Worm (Caenorhabditis elegans): Measurements from ENCODE around the gene adh-1.

ce11 chrV:11889115-11889935 is 1.3 kb downstream of the adh-1 start:
- no peak for TF ChIP-seq ztf-23 (GFP tag; IDR thresholded peaks at IDR 0.05)
- no peak for TF ChIP-seq med-1 (GFP tag; optimal IDR thresholded peaks at IDR 0.05; ENCODE audit: insufficient read depth)
- no peak for TF ChIP-seq T22C8.4 (GFP tag; IDR thresholded peaks at IDR 0.05)
- TF ChIP-seq ztf-29 (GFP tag; IDR thresholded peaks at IDR 0.05), result no peak
- TF ChIP-seq klf-2 (GFP tag; conservative IDR thresholded peaks at IDR 0.05), result no peak
- TF ChIP-seq tab-1 (GFP tag; IDR thresholded peaks at IDR 0.05), result no peak
- no peak for TF ChIP-seq ref-1 (GFP tag; conservative IDR thresholded peaks at IDR 0.05)
- no peak for TF ChIP-seq flt-1 (GFP tag; IDR thresholded peaks at IDR 0.05)

Data from whole organism, midembryonic.